Fruit fly (Drosophila melanogaster) whole organism, adult: ENCODE data around the gene slo.
A peak's percentile ranks its signal among the peaks of the same experiment; 100 is the strongest.

Experiments used
- CG11617 ChIP-seq: fragments of 200-800 bp; sonication (Bioruptor generic); optimal IDR thresholded peaks from 2 replicates; lab custom pipeline; 2017; ENCODE audit warnings: mild to moderate bottlenecking, missing biosample characterization, missing genetic modification reagents, missing genetic modification characterization
- CG12768 ChIP-seq: fragments of 200-800 bp; sonication (Bioruptor generic); optimal IDR thresholded peaks from 2 replicates; lab custom pipeline; 2017; ENCODE audit warnings: missing biosample characterization, missing genetic modification characterization, mild to moderate bottlenecking, moderate library complexity, missing genetic modification reagents
- CG14711 ChIP-seq: fragments of 200-800 bp; sonication (Bioruptor generic); optimal IDR thresholded peaks from 2 replicates; lab custom pipeline; 2018; ENCODE audit warnings: missing biosample characterization, mild to moderate bottlenecking, missing genetic modification characterization, moderate library complexity
- CG1620 ChIP-seq: fragments of 200-800 bp; sonication (Bioruptor generic); optimal IDR thresholded peaks from 2 replicates; lab custom pipeline; 2016; ENCODE audit warnings: missing biosample characterization, missing genetic modification characterization
- CG33017 ChIP-seq: fragments of 200-800 bp; sonication (Bioruptor generic); optimal IDR thresholded peaks from 2 replicates; lab custom pipeline; 2018; ENCODE audit warnings: missing biosample characterization, mild to moderate bottlenecking, missing genetic modification characterization, moderate library complexity
- CG5204 ChIP-seq: fragments of 200-800 bp; sonication (Bioruptor generic); optimal IDR thresholded peaks from 2 replicates; lab custom pipeline; 2016; ENCODE audit warnings: missing biosample characterization, missing genetic modification characterization
- CG7045 ChIP-seq: fragments of 200-800 bp; sonication (Bioruptor generic); optimal IDR thresholded peaks from 2 replicates; lab custom pipeline; 2017; ENCODE audit warnings: missing biosample characterization, mild to moderate bottlenecking, missing genetic modification characterization
- CG7101 ChIP-seq: fragments of 200-800 bp; sonication (Bioruptor generic); optimal IDR thresholded peaks from 2 replicates; lab custom pipeline; 2018; ENCODE audit warnings: missing biosample characterization, mild to moderate bottlenecking, missing genetic modification characterization, moderate library complexity
- Clk ChIP-seq: fragments of 200-800 bp; sonication (Bioruptor generic); optimal IDR thresholded peaks from 2 replicates; lab custom pipeline; 2017; ENCODE audit warnings: missing biosample characterization, missing genetic modification characterization
- Crg-1 ChIP-seq: fragments of 200-800 bp; sonication (Bioruptor generic); optimal IDR thresholded peaks from 2 replicates; lab custom pipeline; 2016; ENCODE audit warnings: missing biosample characterization, missing genetic modification characterization
- Hr96 ChIP-seq: fragments of 200-800 bp; sonication (Bioruptor generic); optimal IDR thresholded peaks from 2 replicates; lab custom pipeline; 2016; ENCODE audit warnings: missing biosample characterization, missing genetic modification characterization
- Mnt ChIP-seq: fragments of 200-800 bp; sonication (Bioruptor generic); optimal IDR thresholded peaks from 2 replicates; lab custom pipeline; 2016; ENCODE audit warnings: missing biosample characterization, mild to moderate bottlenecking, missing genetic modification characterization
- bab1 ChIP-seq: fragments of 200-800 bp; sonication (Bioruptor generic); optimal IDR thresholded peaks from 3 replicates; lab custom pipeline; 2019; ENCODE audit warnings: missing biosample characterization, mild to moderate bottlenecking, missing genetic modification characterization, moderate library complexity
- cic ChIP-seq: fragments of 200-800 bp; sonication (Bioruptor generic); optimal IDR thresholded peaks from 2 replicates; lab custom pipeline; 2017; ENCODE audit warnings: missing biosample characterization, mild to moderate bottlenecking, missing genetic modification characterization, moderate library complexity
- cnc ChIP-seq, 2 experiments: fragments of >200 bp; optimal IDR thresholded peaks; 2 replicates each; lab custom pipeline; 2017
- kay ChIP-seq: fragments of 200-800 bp; sonication (Bioruptor generic); peaks from one replicate; lab custom pipeline; 2016; ENCODE audit warnings: missing biosample characterization, missing genetic modification characterization, borderline replicate concordance
- ovo ChIP-seq: fragments of 200-800 bp; sonication (Bioruptor generic); optimal IDR thresholded peaks from 2 replicates; lab custom pipeline; 2016; ENCODE audit warnings: missing biosample characterization, missing genetic modification characterization
- pad ChIP-seq: fragments of 200-800 bp; sonication (Bioruptor generic); optimal IDR thresholded peaks from 3 replicates; lab custom pipeline; 2017; ENCODE audit warnings: missing biosample characterization, missing genetic modification characterization, mild to moderate bottlenecking, moderate library complexity, missing genetic modification reagents
- tj ChIP-seq: fragments of 200-800 bp; sonication (Bioruptor generic); optimal IDR thresholded peaks from 3 replicates; lab custom pipeline; 2017; ENCODE audit warnings: missing biosample characterization, mild to moderate bottlenecking, missing genetic modification characterization, moderate library complexity
- toe ChIP-seq: fragments of 200-800 bp; sonication (Bioruptor generic); optimal IDR thresholded peaks from 2 replicates; lab custom pipeline; 2016; ENCODE audit warnings: missing biosample characterization, missing genetic modification characterization

Gene slo

DNA sequence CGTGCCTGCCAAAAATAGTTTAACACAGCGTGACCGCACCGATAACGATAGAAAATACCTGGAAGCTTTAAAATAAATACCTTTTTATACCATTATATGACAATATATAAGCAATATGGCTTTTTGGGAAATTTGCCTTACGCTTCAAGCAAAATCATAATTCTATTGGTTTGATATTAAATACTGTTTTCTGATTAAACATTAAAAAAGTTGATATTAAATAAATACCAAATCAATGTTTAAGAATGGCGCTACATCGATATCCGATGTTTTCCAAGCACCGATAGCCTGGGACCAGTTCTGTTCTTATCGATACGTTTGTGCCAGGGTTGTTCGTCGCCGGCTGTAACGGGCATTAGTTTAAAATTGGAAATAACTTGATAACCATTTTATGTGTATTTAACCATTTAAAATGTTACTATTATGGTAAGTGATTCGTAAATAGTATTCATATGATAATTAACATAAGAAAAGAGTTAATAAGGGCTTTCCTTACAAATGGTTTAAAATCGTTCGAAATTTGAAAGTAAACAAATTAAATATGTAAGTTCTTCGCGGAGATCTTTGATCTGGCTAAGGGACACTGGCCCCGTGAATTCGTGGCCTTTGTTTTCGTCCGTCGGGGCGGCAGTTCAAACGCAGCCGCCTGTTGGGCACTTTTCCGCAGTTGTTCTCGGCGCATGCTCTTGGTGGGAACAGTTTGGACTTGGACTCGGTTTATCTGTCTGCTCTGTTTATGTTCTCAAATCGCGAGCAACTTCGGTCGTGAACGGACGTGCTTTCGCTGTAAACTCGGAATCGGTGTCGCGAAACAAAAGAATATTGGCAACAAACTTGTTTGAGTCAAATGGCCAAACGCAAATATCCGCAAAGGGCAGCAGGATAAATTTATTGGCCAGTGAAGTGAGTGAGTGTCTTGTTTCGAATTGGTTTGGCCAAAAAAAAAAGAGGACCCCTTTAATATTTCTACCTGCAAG lies 57.3 kb downstream of the slo start, which contains the start of the genes CG13630 and tok:
Gene CG13630 (minus strand): TSS at position 51 of the 977 bp plus-strand sequence.
Gene tok (plus strand): TSS at position 384 of the 977 bp plus-strand sequence.
- TF ChIP-seq Crg-1 (GFP tag; lab: Kevin White, UChicago) (no peak), cic (no peak), pad (GFP tag; lab: Kevin White, UChicago) (no peak), Clk (GFP tag; lab: Kevin White, UChicago) (no peak), CG14711 (tag; lab: Kevin White, UChicago) (no peak), Hr96 (GFP tag; lab: Kevin White, UChicago) (no peak), CG33017 (tag; lab: Kevin White, UChicago) (no peak), ovo (GFP tag; lab: Kevin White, UChicago) (no peak), CG7045 (no peak), kay (GFP tag; lab: Kevin White, UChicago) (no peak), bab1 (GFP tag; lab: Kevin White, UChicago) (no peak), CG12768 (GFP tag; lab: Kevin White, UChicago) (no peak), CG7101 (tag; lab: Kevin White, UChicago) (no peak), Mnt (no peak), toe (GFP tag; lab: Kevin White, UChicago) (no peak), CG1620 (GFP tag; lab: Kevin White, UChicago) (no peak), tj (GFP tag; lab: Kevin White, UChicago) (no peak)

DNA sequence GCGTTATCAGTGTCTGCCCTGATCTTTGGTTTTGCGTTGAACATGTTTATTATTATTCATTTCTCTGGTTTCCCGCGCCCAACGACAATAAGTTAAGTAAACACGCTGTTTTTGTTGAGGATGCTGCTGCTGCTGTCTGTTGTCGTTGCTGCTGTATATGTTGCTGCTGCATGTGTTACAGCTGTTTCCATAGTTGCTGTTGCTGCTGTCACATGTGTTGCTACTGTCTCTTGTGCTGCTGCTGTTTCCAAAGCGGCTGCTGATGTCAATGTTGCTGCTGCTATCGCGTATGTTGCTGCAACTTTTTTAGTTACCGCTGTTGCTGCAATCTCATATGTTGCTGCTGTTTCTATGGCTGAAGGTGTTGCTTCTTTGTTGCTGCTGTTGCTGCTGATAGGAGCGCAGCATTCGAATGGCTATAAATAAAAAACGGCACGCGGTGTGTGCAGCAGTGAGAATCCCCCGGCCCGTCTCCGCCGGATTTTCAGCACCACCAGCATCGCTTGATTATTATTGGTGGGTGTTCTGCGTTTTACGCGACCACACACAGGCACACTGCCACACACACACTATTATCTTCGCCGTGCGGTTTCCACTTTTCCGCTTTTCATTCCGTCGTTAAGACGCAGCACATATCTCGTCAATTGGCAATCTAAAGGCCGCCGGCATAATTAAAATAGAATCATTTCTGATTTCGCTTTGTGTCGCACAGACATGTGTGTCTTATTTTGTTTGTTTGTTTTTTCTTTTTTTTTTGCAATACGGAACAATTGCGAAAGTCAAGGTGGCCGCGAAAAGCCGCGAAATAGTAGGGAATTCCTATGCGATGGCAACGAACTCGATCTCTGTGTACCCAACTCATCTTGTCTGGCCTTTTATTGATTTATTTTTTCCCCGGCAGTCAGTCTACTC lies 58.4 kb downstream of the slo start:
- no peak for TF ChIP-seq CG11617
- TF ChIP-seq CG7045: no peak
- TF ChIP-seq Clk (GFP tag; lab: Kevin White, UChicago): no peak
- no peak for TF ChIP-seq CG5204 (GFP tag; lab: Kevin White, UChicago)
- TF ChIP-seq CG12768 (GFP tag; lab: Kevin White, UChicago): no peak
- no peak for TF ChIP-seq Hr96 (GFP tag; lab: Kevin White, UChicago)

dm6 chr3R:24726347-24726891 lies 64.1 kb downstream of the slo start:
- TF ChIP-seq cic (no peak), cnc (optimal IDR thresholded peaks at IDR 0.05; lab: Kevin White, UChicago) (no peak), ovo (GFP tag; lab: Kevin White, UChicago) (no peak), Crg-1 (GFP tag; lab: Kevin White, UChicago) (no peak), CG33017 (tag; lab: Kevin White, UChicago) (no peak), Clk (GFP tag; lab: Kevin White, UChicago) (no peak), CG12768 (GFP tag; lab: Kevin White, UChicago) (no peak), bab1 (GFP tag; lab: Kevin White, UChicago) (no peak), toe (GFP tag; lab: Kevin White, UChicago) (no peak), kay (GFP tag; lab: Kevin White, UChicago) (no peak), CG7101 (tag; lab: Kevin White, UChicago) (no peak), CG1620 (GFP tag; lab: Kevin White, UChicago) (no peak), CG5204 (GFP tag; lab: Kevin White, UChicago) (no peak), CG11617 (no peak), Mnt (no peak)

DNA sequence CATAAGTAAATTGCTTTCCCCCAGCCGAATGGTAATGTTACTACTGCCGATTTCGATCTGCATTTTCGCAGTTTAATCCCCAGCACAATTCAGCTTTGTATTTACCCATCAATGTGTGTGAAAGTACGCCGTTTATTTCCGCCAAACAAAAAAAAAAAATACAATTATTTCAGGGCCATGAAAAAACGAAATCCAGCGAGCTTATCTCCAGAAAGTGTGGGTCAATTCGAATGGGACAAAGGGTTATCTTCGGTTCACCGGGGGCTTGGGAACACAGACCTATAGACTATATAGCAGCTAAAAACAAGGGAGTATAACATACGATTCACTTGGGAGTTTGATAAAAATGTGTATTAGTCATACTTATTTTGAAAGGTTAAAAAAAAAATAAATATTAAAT lies 64.7 kb downstream of the slo start:
- TF ChIP-seq pad (GFP tag; lab: Kevin White, UChicago) (no peak), bab1 (GFP tag; lab: Kevin White, UChicago) (no peak), ovo (GFP tag; lab: Kevin White, UChicago) (no peak), CG1620 (GFP tag; lab: Kevin White, UChicago) (no peak), cic (peak; percentile 8), toe (GFP tag; lab: Kevin White, UChicago) (no peak), tj (GFP tag; lab: Kevin White, UChicago) (no peak), kay (GFP tag; lab: Kevin White, UChicago) (no peak)

DNA sequence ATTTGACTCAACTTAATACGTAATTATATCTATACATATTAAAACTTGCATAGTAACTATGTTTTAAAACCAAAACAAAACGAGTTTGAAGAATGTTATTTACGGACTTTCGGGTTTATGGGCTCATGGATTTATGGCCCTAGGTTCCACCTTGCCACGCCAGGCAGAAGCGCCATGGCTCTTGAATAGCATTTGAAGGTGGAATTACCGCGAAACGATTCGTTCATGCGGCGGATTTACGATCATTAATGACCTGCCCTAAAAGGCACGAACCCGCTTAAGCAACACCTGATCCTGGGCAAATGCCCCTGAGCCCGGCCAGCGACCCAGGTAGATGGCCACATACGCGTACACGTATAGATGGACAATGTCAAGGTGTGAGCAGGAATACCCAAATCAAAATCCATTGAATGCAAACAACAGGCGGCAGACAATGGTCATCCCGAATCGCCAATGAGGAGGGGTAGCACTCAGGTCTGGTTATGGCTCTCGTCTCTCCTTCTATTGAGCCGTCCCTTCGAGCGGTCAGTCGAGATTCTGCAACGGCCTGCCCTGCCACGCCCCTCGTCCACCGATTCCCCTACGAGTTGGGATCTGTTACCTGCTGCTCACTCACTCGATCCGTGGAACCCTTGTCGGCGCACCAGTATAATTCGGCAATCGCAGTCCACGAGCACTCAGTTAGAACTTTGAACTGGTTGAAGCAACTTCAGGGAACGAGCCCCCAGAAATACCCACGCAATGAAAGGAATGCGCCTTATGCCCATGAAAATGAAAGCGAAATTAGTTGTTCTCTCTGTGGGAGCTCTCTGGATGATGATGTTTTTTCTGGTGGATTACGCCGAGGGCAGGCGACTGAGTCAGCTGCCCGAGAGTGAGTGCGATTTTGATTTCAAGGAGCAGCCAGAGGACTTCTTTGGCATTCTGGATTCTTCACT lies 87.0 kb downstream of the slo start, which contains the start of gene tld:
Gene tld (plus strand): TSS at position 677 of the 938 bp plus-strand sequence.
- no peak for TF ChIP-seq Hr96 (GFP tag; lab: Kevin White, UChicago)
- no peak for TF ChIP-seq CG1620 (GFP tag; lab: Kevin White, UChicago)
- TF ChIP-seq ovo (GFP tag; lab: Kevin White, UChicago): no peak
